Worm (Caenorhabditis elegans) whole organism, L1 larva: ENCODE measurements around the gene R09H10.5.

ENCODE experiments used
- Y116A8C.19 ChIP-seq: sonication (generic microtip); optimal IDR thresholded peaks from 2 replicates; lab custom pipeline; 2016; ENCODE audit warnings: missing compliant biosample characterization, missing genetic modification characterization, borderline replicate concordance
- aly-2 ChIP-seq: fragments of 150-350 bp; optimal IDR thresholded peaks from 2 replicates; lab custom pipeline; 2014; ENCODE audit warnings: missing biosample characterization, missing genetic modification characterization
- ama-1 ChIP-seq: fragments of 150-350 bp; optimal IDR thresholded peaks from 2 replicates; lab custom pipeline; 2014
- ceh-82 ChIP-seq, 3 experiments: fragments of 150-350 bp in 1 of 3; sonication (generic microtip) in 2 of 3; optimal IDR thresholded peaks; 2 replicates each; lab custom pipeline; 2014 to 2017; ENCODE audit warnings: missing biosample characterization in 3 of 3, missing genetic modification characterization in 3 of 3
- fkh-10 ChIP-seq: sonication (generic microtip); optimal IDR thresholded peaks from 2 replicates; lab custom pipeline; 2017; ENCODE audit warnings: missing biosample characterization, missing genetic modification reagents, missing genetic modification characterization
- mdl-1 ChIP-seq, 2 experiments: fragments of 150-350 bp; optimal IDR thresholded peaks; 2 replicates each; lab custom pipeline; 2014 to 2017; ENCODE audit warnings: missing biosample characterization in 2 of 2, missing genetic modification characterization in 2 of 2, inconsistent platforms in 1 of 2
- mef-2 ChIP-seq: fragments of 150-350 bp; optimal IDR thresholded peaks from 2 replicates; lab custom pipeline; 2014; ENCODE audit warnings: missing biosample characterization, missing genetic modification characterization
- mep-1 ChIP-seq: fragments of 150-350 bp; optimal IDR thresholded peaks from 2 replicates; lab custom pipeline; 2014; ENCODE audit warnings: missing biosample characterization, missing genetic modification characterization
- nhr-11 ChIP-seq: fragments of 150-350 bp; optimal IDR thresholded peaks from 2 replicates; lab custom pipeline; 2014; ENCODE audit warnings: missing biosample characterization, missing genetic modification characterization
- nhr-12 ChIP-seq: sonication (generic microtip); optimal IDR thresholded peaks from 2 replicates; lab custom pipeline; 2017; ENCODE audit warnings: missing biosample characterization, missing genetic modification characterization
- nhr-77 ChIP-seq: fragments of 150-350 bp; optimal IDR thresholded peaks from 2 replicates; lab custom pipeline; 2014; ENCODE audit warnings: missing biosample characterization, missing genetic modification characterization
- skn-1 ChIP-seq: fragments of 150-350 bp; optimal IDR thresholded peaks from 2 replicates; lab custom pipeline; 2014; ENCODE audit warnings: missing biosample characterization, missing genetic modification characterization
- snpc-4 ChIP-seq: fragments of 150-350 bp; optimal IDR thresholded peaks from 2 replicates; lab custom pipeline; 2014; ENCODE audit warnings: missing biosample characterization, missing genetic modification characterization

- TF ChIP-seq Y116A8C.19 (tag; lab: Kevin White, UChicago): no peak
- TF ChIP-seq snpc-4 (tag; lab: Kevin White, UChicago): no peak
- no peak for TF ChIP-seq ceh-82 (tag; optimal IDR thresholded peaks at IDR 0.05; lab: Kevin White, UChicago)
- no peak for TF ChIP-seq nhr-77
- TF ChIP-seq aly-2 (tag; lab: Kevin White, UChicago): no peak
- no peak for TF ChIP-seq fkh-10 (GFP tag; lab: Kevin White, UChicago)
- no peak for TF ChIP-seq nhr-11 (tag; lab: Kevin White, UChicago)
- no peak for TF ChIP-seq mef-2 (tag; lab: Kevin White, UChicago)
- TF ChIP-seq ama-1 (lab: Kevin White, UChicago): no peak
- TF ChIP-seq nhr-12: no peak
- TF ChIP-seq skn-1 (tag; lab: Kevin White, UChicago): no peak
- TF ChIP-seq mdl-1 (tag; optimal IDR thresholded peaks at IDR 0.05; lab: Kevin White, UChicago): no peak
- TF ChIP-seq mep-1 (tag; lab: Kevin White, UChicago): no peak
Observed at ce11 chrIV:10584237-10584636, 44.4 kb downstream of the R09H10.5 start, which contains the start of gene oac-8.
